Fruit fly (Drosophila melanogaster): ENCODE results near the gene Mnat9.

The Mnat9 gene

DNA sequence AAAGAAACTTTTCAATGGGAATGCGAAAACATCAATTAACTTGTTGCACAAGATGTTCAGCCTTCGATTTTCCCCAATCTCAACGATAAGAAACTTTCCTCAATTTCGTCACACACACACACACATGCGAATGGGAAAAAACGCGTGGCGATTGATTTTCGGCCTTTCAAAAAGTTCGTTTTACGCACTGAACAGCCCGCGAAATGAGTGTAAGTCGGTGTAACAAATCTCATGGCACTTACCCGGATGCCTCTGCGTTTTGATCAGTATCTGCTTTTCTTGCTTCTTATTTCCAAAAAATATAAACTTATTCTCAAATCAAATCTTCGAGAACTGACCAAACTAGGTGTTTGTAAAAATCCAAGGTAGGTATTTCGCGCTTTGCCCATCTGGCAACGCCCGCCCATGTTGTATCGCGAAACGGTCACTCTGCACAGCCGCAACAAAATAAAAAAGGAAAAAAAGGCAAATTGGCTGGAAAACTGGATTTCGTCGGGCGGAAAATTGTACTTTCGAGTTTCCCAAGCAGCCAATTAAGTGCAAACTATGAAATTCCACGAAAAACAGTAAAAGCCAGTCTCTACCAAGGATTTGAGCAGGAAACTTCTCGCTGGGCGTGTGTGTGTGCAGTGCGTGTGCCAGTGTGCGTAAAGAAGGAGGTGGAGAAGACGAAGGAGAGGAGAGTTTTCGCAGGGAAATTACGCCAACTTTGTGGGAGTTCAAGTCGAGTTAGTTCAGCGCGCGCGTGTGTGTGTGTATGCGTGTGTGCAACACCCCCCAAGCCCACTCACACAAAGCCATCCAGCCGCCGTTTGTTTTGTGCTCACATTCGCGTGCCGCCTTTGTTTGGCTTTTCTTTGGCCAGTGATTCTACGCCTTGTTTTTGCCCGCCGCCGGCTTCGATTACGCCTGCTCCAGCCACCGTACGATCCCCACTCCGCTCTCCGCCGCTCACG, 5.0 kb downstream of the Mnat9 start, which contains the start of gene Med (continued):
- TF ChIP-seq HLH4C (GFP tag; IDR thresholded peaks at IDR 0.05; ENCODE audit: partially characterized antibody) (no peak), CG8089 (GFP tag; optimal IDR thresholded peaks at IDR 0.05) (no peak), CG4360 (GFP tag; IDR thresholded peaks at IDR 0.05) (no peak), CG2116 (GFP tag; optimal IDR thresholded peaks at IDR 0.05) (peak; percentile 51), usp (GFP tag; optimal IDR thresholded peaks at IDR 0.05) (no peak), CG11456 (GFP tag; IDR thresholded peaks at IDR 0.05) (no peak), tgo (GFP tag; IDR thresholded peaks at IDR 0.05) (no peak), CG33213 (GFP tag; optimal IDR thresholded peaks at IDR 0.05) (peak; percentile 49), chinmo (GFP tag; IDR thresholded peaks at IDR 0.05; ENCODE audit: partially characterized antibody) (no peak), MESR4 (GFP tag; optimal IDR thresholded peaks at IDR 0.05) (peak; percentile 79), CG4404 (GFP tag; IDR thresholded peaks at IDR 0.05) (no peak), CG34224 (GFP tag; IDR thresholded peaks at IDR 0.05; ENCODE audit: partially characterized antibody) (no peak), Dek (tag; optimal IDR thresholded peaks at IDR 0.05) (no peak), CG14965 (GFP tag; optimal IDR thresholded peaks at IDR 0.05; ENCODE audit: borderline replicate concordance) (no peak), Hsf (GFP tag; optimal IDR thresholded peaks at IDR 0.05) (no peak), NK7.1 (GFP tag; optimal IDR thresholded peaks at IDR 0.05) (no peak), CG7928 (GFP tag; optimal IDR thresholded peaks at IDR 0.05) (no peak), Bgb (GFP tag; IDR thresholded peaks at IDR 0.05; ENCODE audit: partially characterized antibody) (no peak), CG34376 (GFP tag; optimal IDR thresholded peaks at IDR 0.05) (no peak), dmrt99B (tag; optimal IDR thresholded peaks at IDR 0.05) (no peak), croc (GFP tag; conservative IDR thresholded peaks at IDR 0.05) (no peak), Pdp1 (GFP tag; optimal IDR thresholded peaks at IDR 0.05) (peak in 1 of 2 experiments; percentile 86), scrt (GFP tag; optimal IDR thresholded peaks at IDR 0.05) (peak; percentile 62), Lpt (GFP tag; optimal IDR thresholded peaks at IDR 0.05) (no peak), CG30403 (GFP tag; optimal IDR thresholded peaks at IDR 0.05) (no peak), CG16815 (GFP tag; optimal IDR thresholded peaks at IDR 0.05) (no peak), Sox102F (GFP tag; optimal IDR thresholded peaks at IDR 0.05) (no peak), CG5245 (GFP tag; optimal IDR thresholded peaks at IDR 0.05) (no peak), CG13775 (GFP tag; optimal IDR thresholded peaks at IDR 0.05) (no peak), CG9609 (GFP tag; optimal IDR thresholded peaks at IDR 0.05) (no peak), CG6254 (GFP tag; optimal IDR thresholded peaks at IDR 0.05) (no peak), CG10209 (GFP tag; optimal IDR thresholded peaks at IDR 0.05) (no peak), Atf3 (GFP tag; optimal IDR thresholded peaks at IDR 0.05) (no peak), trem (tag; optimal IDR thresholded peaks at IDR 0.05) (peak; percentile 72), CrebB (tag; optimal IDR thresholded peaks at IDR 0.05) (no peak), Optix (GFP tag; IDR thresholded peaks at IDR 0.05) (no peak), Chrac-16 (GFP tag; optimal IDR thresholded peaks at IDR 0.05) (no peak), CG17328 (GFP tag; IDR thresholded peaks at IDR 0.05) (no peak), CG14710 (tag; optimal IDR thresholded peaks at IDR 0.05) (peak; percentile 51), Doc2 (GFP tag; IDR thresholded peaks at IDR 0.05) (no peak), az2 (GFP tag; optimal IDR thresholded peaks at IDR 0.05) (no peak), Ada2b (GFP tag; IDR thresholded peaks at IDR 0.05) (no peak), Nf-YC (tag; optimal IDR thresholded peaks at IDR 0.05) (peak; percentile 41), Six4 (GFP tag; optimal IDR thresholded peaks at IDR 0.05) (no peak), sob (GFP tag; IDR thresholded peaks at IDR 0.05) (no peak), CG14441 (GFP tag; IDR thresholded peaks at IDR 0.05) (no peak), CG31441 (GFP tag; IDR thresholded peaks at IDR 0.05) (no peak), exex (tag; optimal IDR thresholded peaks at IDR 0.05) (peak; percentile 45), YL-1 (GFP tag; optimal IDR thresholded peaks at IDR 0.05) (peak; percentile 95)

Data from whole organism, embryonic.